Worm (Caenorhabditis elegans) whole organism, L1 larva: ENCODE data around the gene T09B9.5.

ENCODE experiments used
- C04F5.9 ChIP-seq: sonication (generic microtip); optimal IDR thresholded peaks from 2 replicates; lab custom pipeline; 2016; ENCODE audit warnings: missing genetic modification characterization, missing compliant biosample characterization
- C16A3.4 ChIP-seq: fragments of 150-350 bp; optimal IDR thresholded peaks from 2 replicates; lab custom pipeline; 2014; ENCODE audit warnings: missing biosample characterization, missing genetic modification characterization
- C34B4.2 ChIP-seq: sonication (generic microtip); optimal IDR thresholded peaks from 2 replicates; lab custom pipeline; 2017; ENCODE audit warnings: mild to moderate bottlenecking, missing genetic modification characterization, missing compliant biosample characterization
- aha-1 ChIP-seq: fragments of 150-350 bp; optimal IDR thresholded peaks from 2 replicates; lab custom pipeline; 2014; ENCODE audit warnings: missing biosample characterization, missing genetic modification characterization
- alr-1 ChIP-seq: fragments of 200-800 bp; sonication (Bioruptor generic); optimal IDR thresholded peaks from 2 replicates; lab custom pipeline; 2018; ENCODE audit warnings: borderline replicate concordance, mild to moderate bottlenecking, missing genetic modification characterization, missing compliant biosample characterization
- aly-2 ChIP-seq: fragments of 150-350 bp; optimal IDR thresholded peaks from 2 replicates; lab custom pipeline; 2014; ENCODE audit warnings: missing biosample characterization, missing genetic modification characterization
- ceh-88 ChIP-seq: fragments of 200-800 bp; sonication (Bioruptor generic); IDR thresholded peaks from 2 replicates; pipeline ENCODE4 v1.3.6; 2022; ENCODE audit warnings: missing genetic modification characterization, missing compliant biosample characterization
- ceh-90 ChIP-seq: sonication (generic microtip); optimal IDR thresholded peaks from 2 replicates; lab custom pipeline; 2016; ENCODE audit warnings: missing genetic modification characterization, missing compliant biosample characterization
- ces-1 ChIP-seq: fragments of 150-350 bp; optimal IDR thresholded peaks from 2 replicates; lab custom pipeline; 2014; ENCODE audit warnings: missing biosample characterization, missing genetic modification reagents, missing genetic modification characterization
- egl-13 ChIP-seq: sonication (generic microtip); optimal IDR thresholded peaks from 2 replicates; lab custom pipeline; 2016; ENCODE audit warnings: missing genotype, missing genetic modification reagents, missing genetic modification characterization, missing compliant biosample characterization
- egl-27 ChIP-seq, 2 experiments: fragments of 150-350 bp in 1 of 2; sonication (generic microtip); optimal IDR thresholded peaks; 3 replicates each; lab custom pipeline; 2017 to 2018; ENCODE audit warnings: missing biosample characterization in 2 of 2, missing genetic modification characterization in 2 of 2, missing genetic modification reagents in 2 of 2
- elt-2 ChIP-seq: sonication (generic microtip); optimal IDR thresholded peaks from 2 replicates; lab custom pipeline; 2016; ENCODE audit warnings: missing genetic modification characterization, mild to moderate bottlenecking, inconsistent platforms, missing compliant biosample characterization, missing genetic modification reagents
- fkh-10 ChIP-seq: sonication (generic microtip); optimal IDR thresholded peaks from 2 replicates; lab custom pipeline; 2017; ENCODE audit warnings: missing biosample characterization, missing genetic modification reagents, missing genetic modification characterization
- fkh-8 ChIP-seq: sonication (generic microtip); optimal IDR thresholded peaks from 2 replicates; lab custom pipeline; 2016; ENCODE audit warnings: mild to moderate bottlenecking, missing genetic modification characterization, missing compliant biosample characterization
- fos-1 ChIP-seq: fragments of 150-350 bp; optimal IDR thresholded peaks from 2 replicates; lab custom pipeline; 2014; ENCODE audit warnings: missing biosample characterization, missing genetic modification characterization
- grh-1 ChIP-seq: fragments of 200-800 bp; sonication (Bioruptor generic); IDR thresholded peaks from 2 replicates; pipeline ENCODE4 v1.3.6; 2022; ENCODE audit warnings: missing genetic modification reagents, missing genetic modification characterization, missing compliant biosample characterization
- hpl-2 ChIP-seq: fragments of 150-350 bp; optimal IDR thresholded peaks from 2 replicates; lab custom pipeline; 2014; ENCODE audit warnings: missing biosample characterization, missing genetic modification reagents, missing genetic modification characterization
- irx-1 ChIP-seq: sonication (generic microtip); optimal IDR thresholded peaks from 2 replicates; lab custom pipeline; 2016; ENCODE audit warnings: missing genetic modification characterization, missing compliant biosample characterization
- isw-1 ChIP-seq: fragments of 200-800 bp; sonication (Bioruptor generic); IDR thresholded peaks from 2 replicates; pipeline ENCODE4 v1.3.6; 2022; ENCODE audit warnings: missing genetic modification characterization, missing compliant biosample characterization
- jun-1 ChIP-seq: fragments of 150-350 bp; optimal IDR thresholded peaks from 2 replicates; lab custom pipeline; 2014; ENCODE audit warnings: missing biosample characterization, missing genetic modification reagents, missing genetic modification characterization
- lin-13 ChIP-seq: fragments of 150-350 bp; optimal IDR thresholded peaks from 2 replicates; lab custom pipeline; 2014; ENCODE audit warnings: missing biosample characterization, missing genetic modification reagents, missing genetic modification characterization
- lin-39 ChIP-seq: fragments of 150-350 bp; optimal IDR thresholded peaks from 2 replicates; lab custom pipeline; 2014; ENCODE audit warnings: missing biosample characterization, missing genetic modification reagents, missing genetic modification characterization
- mab-9 ChIP-seq: fragments of 200-800 bp; sonication (Bioruptor generic); IDR thresholded peaks from 2 replicates; pipeline ENCODE4 v1.3.6; 2022; ENCODE audit warnings: missing genetic modification reagents, missing genetic modification characterization, missing compliant biosample characterization
- mef-2 ChIP-seq: fragments of 150-350 bp; optimal IDR thresholded peaks from 2 replicates; lab custom pipeline; 2014; ENCODE audit warnings: missing biosample characterization, missing genetic modification characterization
- nhr-20 ChIP-seq: sonication (generic microtip); optimal IDR thresholded peaks from 2 replicates; lab custom pipeline; 2016; ENCODE audit warnings: mild to moderate bottlenecking, missing genetic modification characterization, missing compliant biosample characterization
- nhr-47 ChIP-seq: sonication (generic microtip); optimal IDR thresholded peaks from 2 replicates; lab custom pipeline; 2016; ENCODE audit warnings: mild to moderate bottlenecking, missing genetic modification characterization, moderate library complexity, missing compliant biosample characterization
- nhr-76 ChIP-seq: sonication (generic microtip); optimal IDR thresholded peaks from 2 replicates; lab custom pipeline; 2017; ENCODE audit warnings: missing biosample characterization, missing genetic modification characterization
- nhr-84 ChIP-seq: sonication (generic microtip); optimal IDR thresholded peaks from 2 replicates; lab custom pipeline; 2017; ENCODE audit warnings: missing biosample characterization, missing genetic modification characterization
- nhr-85 ChIP-seq: sonication (generic microtip); peaks from one replicate; lab custom pipeline; 2016; ENCODE audit warnings: missing genetic modification characterization, inconsistent platforms, missing compliant biosample characterization
- nhr-90 ChIP-seq: sonication (generic microtip); optimal IDR thresholded peaks from 2 replicates; lab custom pipeline; 2016; ENCODE audit warnings: mild to moderate bottlenecking, missing genetic modification characterization, missing compliant biosample characterization; ENCODE audit not compliant: poor library complexity
- pag-3 ChIP-seq: sonication (generic microtip); optimal IDR thresholded peaks from 2 replicates; lab custom pipeline; 2017; ENCODE audit warnings: missing genetic modification characterization, mild to moderate bottlenecking, missing compliant biosample characterization, antibody characterized with exemption, borderline replicate concordance; ENCODE audit not compliant: insufficient read depth
- skn-1 ChIP-seq: fragments of 150-350 bp; optimal IDR thresholded peaks from 2 replicates; lab custom pipeline; 2014; ENCODE audit warnings: missing biosample characterization, missing genetic modification characterization
- snpc-4 ChIP-seq: fragments of 150-350 bp; optimal IDR thresholded peaks from 2 replicates; lab custom pipeline; 2014; ENCODE audit warnings: missing biosample characterization, missing genetic modification characterization
- snu-23 ChIP-seq: sonication (generic microtip); optimal IDR thresholded peaks from 2 replicates; lab custom pipeline; 2016; ENCODE audit warnings: missing genetic modification characterization, missing compliant biosample characterization
- sptf-1 ChIP-seq: fragments of 150-350 bp; optimal IDR thresholded peaks from 2 replicates; lab custom pipeline; 2014; ENCODE audit warnings: missing biosample characterization, missing genetic modification characterization
- swsn-7 ChIP-seq: sonication (generic microtip); optimal IDR thresholded peaks from 2 replicates; lab custom pipeline; 2016; ENCODE audit warnings: missing genetic modification characterization, missing compliant biosample characterization
- tlp-1 ChIP-seq: fragments of 150-350 bp; optimal IDR thresholded peaks from 2 replicates; lab custom pipeline; 2014; ENCODE audit warnings: missing biosample characterization, missing genetic modification characterization
- unc-130 ChIP-seq: fragments of 150-350 bp; optimal IDR thresholded peaks from 2 replicates; lab custom pipeline; 2017; ENCODE audit warnings: missing biosample characterization, missing genetic modification characterization, inconsistent platforms
- unc-30 ChIP-seq: sonication (generic microtip); optimal IDR thresholded peaks from 2 replicates; lab custom pipeline; 2017; ENCODE audit warnings: missing biosample characterization, missing genetic modification characterization
- unc-62 ChIP-seq: fragments of 150-350 bp; optimal IDR thresholded peaks from 2 replicates; lab custom pipeline; 2014; ENCODE audit warnings: missing biosample characterization, missing genetic modification reagents, missing genetic modification characterization
- zag-1 ChIP-seq: fragments of 150-350 bp; optimal IDR thresholded peaks from 2 replicates; lab custom pipeline; 2014; ENCODE audit warnings: missing biosample characterization, missing genetic modification characterization
- zip-4 ChIP-seq: fragments of 200-800 bp; sonication (Bioruptor generic); optimal IDR thresholded peaks from 2 replicates; lab custom pipeline; 2018; ENCODE audit warnings: mild to moderate bottlenecking, missing genetic modification characterization, moderate library complexity, missing compliant biosample characterization
- ztf-11 ChIP-seq, 2 experiments: sonication (generic microtip); optimal IDR thresholded peaks; 2 replicates each; lab custom pipeline; 2016 to 2017; ENCODE audit warnings: missing genetic modification characterization in 2 of 2, missing biosample characterization in 1 of 2, missing compliant biosample characterization in 1 of 2

Gene T09B9.5

ce11 chrX:9743513-9743914 lies 34.1 kb upstream of the T09B9.5 start (continued):
- TF ChIP-seq nhr-76 (tag; lab: Kevin White, UChicago) (peak; percentile 66), C16A3.4 (tag; lab: Kevin White, UChicago) (peak; percentile 84), aly-2 (peak; percentile 88), ceh-88 (GFP tag; lab: Robert Waterston, UW) (peak; percentile 73), egl-27 (tag; optimal IDR thresholded peaks at IDR 0.05; lab: Kevin White, UChicago) (peak in 1 of 2 experiments; percentile 25), fos-1 (tag; lab: Kevin White, UChicago) (peak; percentile 83), lin-39 (tag; lab: Kevin White, UChicago) (peak; percentile 42), grh-1 (GFP tag; lab: Robert Waterston, UW) (peak; percentile 72), nhr-47 (peak; percentile 93), unc-130 (tag; lab: Kevin White, UChicago) (peak; percentile 50), swsn-7 (tag; lab: Kevin White, UChicago) (peak; percentile 89), mef-2 (tag; lab: Kevin White, UChicago) (peak; percentile 6), skn-1 (tag; lab: Kevin White, UChicago) (peak; percentile 72), irx-1 (tag; lab: Kevin White, UChicago) (peak; percentile 89), zip-4 (GFP tag; lab: Kevin White, UChicago) (peak; percentile 60), lin-13 (GFP tag; lab: Kevin White, UChicago) (peak; percentile 60), hpl-2 (GFP tag; lab: Kevin White, UChicago) (peak; percentile 79), isw-1 (GFP tag; lab: Robert Waterston, UW) (peak; percentile 59), mab-9 (GFP tag; lab: Robert Waterston, UW) (peak; percentile 69), snu-23 (GFP tag; lab: Kevin White, UChicago) (peak; percentile 94), egl-13 (tag; lab: Kevin White, UChicago) (peak; percentile 69), ztf-11 (tag; optimal IDR thresholded peaks at IDR 0.05; lab: Kevin White, UChicago) (peak in 1 of 2 experiments; percentile 56), jun-1 (tag; lab: Kevin White, UChicago) (peak; percentile 86), nhr-85 (tag; lab: Kevin White, UChicago) (peak; percentile 95), C04F5.9 (tag; lab: Kevin White, UChicago) (peak; percentile 54)

ce11 chrX:9754537-9754936 lies 23.0 kb upstream of the T09B9.5 start:
- TF ChIP-seq sptf-1 (no peak), swsn-7 (tag; lab: Kevin White, UChicago) (no peak), zag-1 (tag; lab: Kevin White, UChicago) (no peak), pag-3 (tag; lab: Kevin White, UChicago) (no peak), ceh-90 (tag; lab: Kevin White, UChicago) (no peak), snpc-4 (tag; lab: Kevin White, UChicago) (no peak), nhr-20 (tag; lab: Kevin White, UChicago) (no peak), egl-27 (tag; optimal IDR thresholded peaks at IDR 0.05; lab: Kevin White, UChicago) (no peak), nhr-90 (tag; lab: Kevin White, UChicago) (no peak), mef-2 (tag; lab: Kevin White, UChicago) (no peak), unc-30 (no peak), C34B4.2 (no peak), tlp-1 (tag; lab: Kevin White, UChicago) (no peak), unc-62 (GFP tag; lab: Kevin White, UChicago) (no peak), elt-2 (tag; lab: Kevin White, UChicago) (no peak), alr-1 (tag; lab: Kevin White, UChicago) (no peak)

- TF ChIP-seq tlp-1 (tag; lab: Kevin White, UChicago) (no peak), nhr-90 (tag; lab: Kevin White, UChicago) (no peak), C16A3.4 (tag; lab: Kevin White, UChicago) (no peak), nhr-20 (tag; lab: Kevin White, UChicago) (no peak), fkh-8 (tag; lab: Kevin White, UChicago) (no peak), fkh-10 (GFP tag; lab: Kevin White, UChicago) (no peak), ces-1 (GFP tag; lab: Kevin White, UChicago) (no peak), C34B4.2 (no peak), nhr-47 (no peak), elt-2 (tag; lab: Kevin White, UChicago) (no peak), hpl-2 (GFP tag; lab: Kevin White, UChicago) (no peak), jun-1 (tag; lab: Kevin White, UChicago) (no peak), nhr-84 (tag; lab: Kevin White, UChicago) (no peak), unc-130 (tag; lab: Kevin White, UChicago) (no peak), unc-30 (no peak), aha-1 (tag; lab: Kevin White, UChicago) (no peak)
Observed at ce11 chrX:9756971-9757370, 20.6 kb upstream of the T09B9.5 start, which contains the start of gene T09B9.1. T09B9.1 (plus strand) TSS chrX:9757271.
